Fruit fly (Drosophila melanogaster) whole organism, wandering third instar larva: Measurements from ENCODE around the gene NijC.

ENCODE experiments used
- CG32264 ChIP-seq: fragments of 200-800 bp; sonication (Bioruptor generic); optimal IDR thresholded peaks from 2 replicates; lab custom pipeline; 2016; ENCODE audit warnings: missing biosample characterization, missing genetic modification characterization
- Dfd ChIP-seq: fragments of >200 bp; optimal IDR thresholded peaks from 2 replicates; lab custom pipeline; 2017; ENCODE audit warnings: missing biosample characterization, missing genetic modification characterization
- GATAd ChIP-seq: sonication (Bioruptor generic); optimal IDR thresholded peaks from 2 replicates; lab custom pipeline; 2016; ENCODE audit warnings: missing biosample characterization, missing genetic modification characterization
- HLH106 ChIP-seq: fragments of 200-800 bp; optimal IDR thresholded peaks from 3 replicates; lab custom pipeline; 2019; ENCODE audit warnings: missing biosample characterization, mild to moderate bottlenecking, missing genetic modification characterization, moderate library complexity
- Hr83 ChIP-seq: fragments of 200-300 bp; sonication (Bioruptor generic); optimal IDR thresholded peaks from 2 replicates; lab custom pipeline; 2016; ENCODE audit warnings: missing biosample characterization, mild to moderate bottlenecking, missing genetic modification characterization, moderate library complexity; ENCODE audit not compliant: poor library complexity, severe bottlenecking
- Jra ChIP-seq: sonication (Bioruptor generic); optimal IDR thresholded peaks from 2 replicates; lab custom pipeline; 2016; ENCODE audit warnings: missing biosample characterization, missing genetic modification characterization
- Mio ChIP-seq: sonication (Bioruptor generic); optimal IDR thresholded peaks from 2 replicates; lab custom pipeline; 2016; ENCODE audit warnings: missing biosample characterization, missing genetic modification characterization
- Myc ChIP-seq: fragments of >200 bp; optimal IDR thresholded peaks from 2 replicates; lab custom pipeline; 2017
- N ChIP-seq: fragments of >200 bp; optimal IDR thresholded peaks from 2 replicates; lab custom pipeline; 2018; ENCODE audit warnings: missing biosample characterization, missing external identifiers, missing genetic modification characterization
- OdsH ChIP-seq: fragments of 200-800 bp; sonication (Bioruptor generic); optimal IDR thresholded peaks from 2 replicates; lab custom pipeline; 2016; ENCODE audit warnings: missing biosample characterization, mild to moderate bottlenecking, missing genetic modification characterization
- Rel ChIP-seq, 2 experiments: fragments of 200-800 bp; sonication (Bioruptor generic) in 1 of 2; optimal IDR thresholded peaks; 2 replicates in 1 of 2; 3 replicates in 1 of 2; lab custom pipeline; 2016 to 2019; ENCODE audit warnings: mild to moderate bottlenecking in 2 of 2, missing biosample characterization in 2 of 2, missing genetic modification characterization in 2 of 2, moderate library complexity in 1 of 2
- Sp1 ChIP-seq: fragments of 200-800 bp; sonication (Bioruptor generic); optimal IDR thresholded peaks from 3 replicates; lab custom pipeline; 2019; ENCODE audit warnings: missing biosample characterization, mild to moderate bottlenecking, missing genetic modification characterization, moderate library complexity
- Vsx2 ChIP-seq: fragments of 200-300, 225-300 bp; sonication (Bioruptor generic); optimal IDR thresholded peaks from 2 replicates; lab custom pipeline; 2018; ENCODE audit warnings: missing biosample characterization, missing genetic modification characterization; ENCODE audit not compliant: partially characterized antibody
- br ChIP-seq: fragments of 200-800 bp; sonication (Bioruptor generic); optimal IDR thresholded peaks from 2 replicates; lab custom pipeline; 2016; ENCODE audit warnings: missing biosample characterization, missing genetic modification characterization
- dl ChIP-seq, 2 experiments: fragments of 175-275, 200-275 bp in 1 of 2; fragments of 200-275 bp in 1 of 2; sonication (Bioruptor generic); optimal IDR thresholded peaks; lab custom pipeline; 2018; ENCODE audit warnings: mild to moderate bottlenecking in 2 of 2, missing biosample characterization in 2 of 2, missing genetic modification characterization in 2 of 2, moderate library complexity in 2 of 2; ENCODE audit not compliant: partially characterized antibody in 2 of 2, insufficient read depth in 1 of 2
- ey ChIP-seq: fragments of 200-800 bp; sonication (Bioruptor generic); optimal IDR thresholded peaks from 2 replicates; lab custom pipeline; 2016; ENCODE audit warnings: missing biosample characterization, missing genetic modification characterization
- foxo ChIP-seq, 2 experiments: fragments of 200-800 bp; sonication (Bioruptor generic); optimal IDR thresholded peaks; 2 replicates in 1 of 2; 3 replicates in 1 of 2; lab custom pipeline; 2016 to 2017; ENCODE audit warnings: missing biosample characterization in 2 of 2, missing genetic modification characterization in 2 of 2
- fru ChIP-seq: fragments of 200-800 bp; sonication (Bioruptor generic); optimal IDR thresholded peaks from 3 replicates; lab custom pipeline; 2016; ENCODE audit warnings: missing biosample characterization, mild to moderate bottlenecking, missing genetic modification characterization
- h ChIP-seq: fragments of 200-800 bp; sonication (Bioruptor generic); optimal IDR thresholded peaks from 3 replicates; lab custom pipeline; 2016; ENCODE audit warnings: missing biosample characterization, mild to moderate bottlenecking, missing genetic modification characterization
- jim ChIP-seq: fragments of 175-275, 200-325 bp; sonication (Bioruptor generic); optimal IDR thresholded peaks from 2 replicates; lab custom pipeline; 2016; ENCODE audit warnings: missing biosample characterization, mild to moderate bottlenecking, missing genetic modification characterization
- pan ChIP-seq: fragments of >200 bp; optimal IDR thresholded peaks from 2 replicates; lab custom pipeline; 2017
- psq ChIP-seq: fragments of 200-800 bp; sonication (Bioruptor generic); optimal IDR thresholded peaks from 3 replicates; lab custom pipeline; 2017; ENCODE audit warnings: missing biosample characterization, mild to moderate bottlenecking, missing genetic modification characterization, moderate library complexity
- rgr ChIP-seq: fragments of 200-800 bp; sonication (Bioruptor generic); optimal IDR thresholded peaks from 3 replicates; lab custom pipeline; 2016; ENCODE audit warnings: missing biosample characterization, mild to moderate bottlenecking, missing genetic modification characterization
- sv ChIP-seq: fragments of 200-800 bp; sonication (Bioruptor generic); optimal IDR thresholded peaks from 3 replicates; lab custom pipeline; 2016; ENCODE audit warnings: missing biosample characterization, missing genetic modification characterization
- tai ChIP-seq: sonication (Bioruptor generic); optimal IDR thresholded peaks from 2 replicates; lab custom pipeline; 2016; ENCODE audit warnings: missing biosample characterization, missing genetic modification characterization
- usp ChIP-seq: fragments of >200 bp; optimal IDR thresholded peaks from 2 replicates; lab custom pipeline; 2017; ENCODE audit warnings: missing biosample characterization, missing genetic modification characterization
- woc ChIP-seq: sonication (Bioruptor generic); optimal IDR thresholded peaks from 2 replicates; lab custom pipeline; 2016; ENCODE audit warnings: missing biosample characterization, mild to moderate bottlenecking, missing genetic modification characterization

NijC gene

DNA sequence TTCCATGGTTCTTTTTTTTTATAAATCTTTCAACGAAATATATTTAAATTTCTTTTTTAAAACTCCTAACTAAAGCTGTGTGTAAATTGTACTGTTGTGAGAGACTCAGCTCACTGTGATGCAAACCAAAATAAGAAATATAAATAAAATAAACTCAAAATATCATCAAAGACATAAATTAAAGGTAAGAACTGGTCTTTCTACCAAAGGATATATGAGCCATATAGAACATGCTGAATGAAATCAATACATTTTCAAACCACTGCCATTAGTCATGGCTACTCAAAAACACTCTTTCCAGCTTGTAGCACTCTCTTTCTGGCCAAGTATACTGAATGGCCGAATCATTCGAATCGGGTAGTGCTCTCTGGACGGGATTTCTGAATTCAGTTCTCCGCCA, at the start of gene NijC, which contains the start of gene CG14391:
Gene NijC, plus strand, starts transcription at position 388 of the 400 bp plus-strand sequence.
Gene CG14391, minus strand, starts transcription at position 101 of the 400 bp plus-strand sequence.
- TF ChIP-seq tai (GFP tag; lab: Kevin White, UChicago), result no peak
- TF ChIP-seq Sp1 (GFP tag; lab: Kevin White, UChicago), result no peak
- TF ChIP-seq Jra (GFP tag; lab: Kevin White, UChicago), result no peak
- TF ChIP-seq CG32264 (GFP tag; lab: Kevin White, UChicago), result no peak
- no peak for TF ChIP-seq dl (GFP tag; optimal IDR thresholded peaks at IDR 0.05; lab: Kevin White, UChicago; ENCODE audit: insufficient read depth in 1 of 2, partially characterized antibody in 2 of 2)
- TF ChIP-seq h, result no peak

DNA sequence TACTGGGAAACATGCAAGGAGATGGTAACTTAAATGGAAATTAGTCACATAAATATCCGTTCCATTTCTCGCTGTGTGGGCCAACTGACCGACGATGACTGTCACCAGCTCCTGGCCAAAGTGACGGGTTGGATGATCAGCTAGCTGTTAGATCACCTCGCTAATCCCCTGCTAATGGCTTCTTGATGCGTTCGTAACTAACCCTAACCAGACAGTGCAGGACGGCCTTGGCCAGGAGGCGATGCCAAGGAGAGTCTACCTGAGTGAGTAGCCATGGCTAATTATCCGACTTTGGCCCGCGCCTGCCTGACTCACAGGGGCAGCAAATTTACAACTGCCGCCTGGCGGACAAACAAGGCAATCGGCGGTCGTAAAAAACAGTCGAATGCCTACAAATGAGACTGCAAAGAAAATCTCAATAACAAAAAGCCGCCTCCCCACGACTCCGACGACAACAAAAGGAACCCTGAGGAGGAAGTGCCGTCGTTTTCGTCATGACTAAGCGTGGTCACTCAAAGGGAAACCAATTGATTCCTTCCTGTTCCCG, 49.1 kb upstream of the NijC start:
- no peak for TF ChIP-seq fru (GFP tag; lab: Kevin White, UChicago)
- TF ChIP-seq, all 38 proteins: peak for 0

DNA sequence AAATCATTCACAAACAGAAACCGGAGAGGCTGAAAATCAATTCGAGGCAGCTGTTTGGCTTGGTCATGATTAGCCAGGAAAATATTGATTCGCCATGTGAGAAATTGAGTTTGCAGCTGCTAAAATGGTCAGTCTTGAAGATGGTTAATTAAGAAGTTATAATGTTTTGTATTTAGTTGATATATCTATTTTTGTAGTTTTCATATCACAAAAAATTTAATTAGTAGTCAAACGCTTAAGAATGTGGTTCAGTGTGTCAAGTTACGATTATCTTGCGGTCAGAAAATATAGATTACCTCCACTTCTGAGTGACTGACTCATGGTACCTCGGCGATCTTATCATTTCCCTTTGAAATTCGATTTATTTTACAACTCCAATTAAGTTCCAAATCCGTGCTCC, 48.0 kb upstream of the NijC start:
- TF ChIP-seq OdsH, result no peak
- no peak for TF ChIP-seq N (GFP tag; lab: Kevin White, UChicago)
- no peak for TF ChIP-seq Vsx2
- no peak for TF ChIP-seq foxo (GFP tag; optimal IDR thresholded peaks at IDR 0.05; lab: Kevin White, UChicago)
- TF ChIP-seq ey (GFP tag; lab: Kevin White, UChicago), result no peak
- TF ChIP-seq sv, result no peak
- no peak for TF ChIP-seq pan (lab: Kevin White, UChicago)
- no peak for TF ChIP-seq Myc (lab: Kevin White, UChicago)
- TF ChIP-seq Mio, result no peak
- TF ChIP-seq woc (GFP tag; lab: Kevin White, UChicago), result no peak
- TF ChIP-seq psq (GFP tag; lab: Kevin White, UChicago), result no peak
- TF ChIP-seq fru (GFP tag; lab: Kevin White, UChicago), result no peak
- no peak for TF ChIP-seq Rel (GFP tag; optimal IDR thresholded peaks at IDR 0.05; lab: Kevin White, UChicago)
- TF ChIP-seq Rel (tag; optimal IDR thresholded peaks at IDR 0.05; lab: Kevin White, UChicago), result no peak
- TF ChIP-seq Dfd (GFP tag; lab: Kevin White, UChicago), result no peak
- no peak for TF ChIP-seq dl (GFP tag; optimal IDR thresholded peaks at IDR 0.05; lab: Kevin White, UChicago; ENCODE audit: insufficient read depth in 1 of 2, partially characterized antibody in 2 of 2)
- TF ChIP-seq HLH106 (tag; lab: Kevin White, UChicago), result no peak
- no peak for TF ChIP-seq rgr (GFP tag; lab: Kevin White, UChicago)

DNA sequence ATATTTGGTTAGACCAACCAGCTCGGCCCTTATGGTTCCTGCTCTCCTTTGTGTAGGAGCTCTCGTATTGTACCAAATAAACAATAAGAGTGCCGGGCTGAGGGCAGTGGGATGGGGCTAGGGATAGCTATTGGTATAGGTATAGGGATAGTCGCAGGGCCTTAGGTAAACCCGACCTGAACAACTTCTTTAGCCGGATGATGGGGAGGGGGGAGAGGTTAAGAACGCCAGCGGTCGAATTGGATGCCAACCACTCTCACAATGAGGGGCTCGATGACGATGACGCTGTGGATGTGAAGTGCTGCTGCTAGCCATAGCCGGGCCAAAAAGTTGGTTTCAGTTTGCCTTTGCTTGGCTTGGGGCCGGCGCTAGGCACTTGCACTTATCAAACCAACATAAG, 47.6 kb upstream of the NijC start:
- TF ChIP-seq GATAd (GFP tag; lab: Kevin White, UChicago) (no peak), woc (GFP tag; lab: Kevin White, UChicago) (no peak)

DNA sequence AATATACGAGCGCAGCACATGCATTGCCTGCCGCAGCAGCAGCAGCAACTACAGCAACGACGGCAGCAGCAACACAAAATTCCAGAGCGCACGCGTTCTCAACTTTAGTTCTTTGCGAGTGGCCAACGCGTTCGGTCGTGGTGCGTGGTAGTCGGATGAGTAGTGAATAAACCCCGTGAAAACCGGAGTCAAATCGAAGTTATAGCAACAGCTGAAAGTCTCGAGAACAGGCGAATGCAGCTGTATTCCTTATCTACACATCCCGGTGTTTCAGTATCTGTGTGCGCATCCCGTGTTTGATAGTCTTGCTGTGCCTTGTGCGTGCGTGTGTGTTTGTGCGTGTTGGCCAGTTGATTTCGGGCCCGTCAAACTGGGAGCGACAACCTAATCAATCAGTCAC, 47.0 kb upstream of the NijC start, which contains the start of gene Dtg:
Gene Dtg, plus strand, starts transcription at position 105 of the 400 bp plus-strand sequence.
- TF ChIP-seq pan (lab: Kevin White, UChicago) (no peak), Vsx2 (peak; percentile 64), foxo (GFP tag; optimal IDR thresholded peaks at IDR 0.05; lab: Kevin White, UChicago) (no peak), Dfd (GFP tag; lab: Kevin White, UChicago) (no peak), usp (no peak), h (no peak), Myc (lab: Kevin White, UChicago) (no peak), dl (GFP tag; optimal IDR thresholded peaks at IDR 0.05; lab: Kevin White, UChicago; ENCODE audit: insufficient read depth in 1 of 2, partially characterized antibody in 2 of 2) (no peak), br (GFP tag; lab: Kevin White, UChicago) (peak; percentile 45), sv (no peak), Mio (no peak), woc (GFP tag; lab: Kevin White, UChicago) (no peak), CG32264 (GFP tag; lab: Kevin White, UChicago) (no peak), fru (GFP tag; lab: Kevin White, UChicago) (peak; percentile 22), OdsH (no peak), jim (GFP tag; lab: Kevin White, UChicago) (no peak), Hr83 (GFP tag; lab: Kevin White, UChicago) (peak; percentile 11), Rel (GFP tag; optimal IDR thresholded peaks at IDR 0.05; lab: Kevin White, UChicago) (no peak), Rel (tag; optimal IDR thresholded peaks at IDR 0.05; lab: Kevin White, UChicago) (peak; percentile 6), GATAd (GFP tag; lab: Kevin White, UChicago) (no peak)
